Fruit fly (Drosophila melanogaster): ENCODE measurements around the gene CG6749.

Gene CG6749

dm6 chr3L:9705591-9705990 is 28.0 kb downstream of the CG6749 start:
- TF ChIP-seq fd59A (GFP tag; optimal IDR thresholded peaks at IDR 0.05) (no peak), Gug (GFP tag; IDR thresholded peaks at IDR 0.05) (no peak), Smox (GFP tag; optimal IDR thresholded peaks at IDR 0.05) (no peak), CG8119 (GFP tag; IDR thresholded peaks at IDR 0.05) (no peak), esn (GFP tag; optimal IDR thresholded peaks at IDR 0.05) (no peak), CG1621 (tag; optimal IDR thresholded peaks at IDR 0.05) (no peak), CG15336 (GFP tag; IDR thresholded peaks at IDR 0.05) (no peak), Sox15 (GFP tag; optimal IDR thresholded peaks at IDR 0.05) (no peak), CG6276 (GFP tag; optimal IDR thresholded peaks at IDR 0.05) (no peak), Met (GFP tag; optimal IDR thresholded peaks at IDR 0.05) (no peak), Blimp-1 (GFP tag; optimal IDR thresholded peaks at IDR 0.05) (no peak), svp (GFP tag) (no peak)

- no peak for TF ChIP-seq Blimp-1 (GFP tag; optimal IDR thresholded peaks at IDR 0.05)
- peak; percentile 63 for TF ChIP-seq svp (GFP tag)
- TF ChIP-seq topi (GFP tag; optimal IDR thresholded peaks at IDR 0.05), result no peak
- TF ChIP-seq net (GFP tag; optimal IDR thresholded peaks at IDR 0.05), result no peak
- TF ChIP-seq eg (GFP tag; IDR thresholded peaks at IDR 0.05), result 0 out of 3 replicates have a peak, but pooled peaks have one; percentile 28
- no peak for TF ChIP-seq CG31627 (GFP tag; optimal IDR thresholded peaks at IDR 0.05)
- TF ChIP-seq CG1621 (tag; optimal IDR thresholded peaks at IDR 0.05), result peak; percentile 85
- TF ChIP-seq esn (GFP tag; optimal IDR thresholded peaks at IDR 0.05), result peak; percentile 9
Measured at dm6 chr3L:9704162-9704748, 29.4 kb downstream of the CG6749 start, which contains the start of gene CG16711. CG16711 (plus strand) TSS chr3L:9704331.

DNA sequence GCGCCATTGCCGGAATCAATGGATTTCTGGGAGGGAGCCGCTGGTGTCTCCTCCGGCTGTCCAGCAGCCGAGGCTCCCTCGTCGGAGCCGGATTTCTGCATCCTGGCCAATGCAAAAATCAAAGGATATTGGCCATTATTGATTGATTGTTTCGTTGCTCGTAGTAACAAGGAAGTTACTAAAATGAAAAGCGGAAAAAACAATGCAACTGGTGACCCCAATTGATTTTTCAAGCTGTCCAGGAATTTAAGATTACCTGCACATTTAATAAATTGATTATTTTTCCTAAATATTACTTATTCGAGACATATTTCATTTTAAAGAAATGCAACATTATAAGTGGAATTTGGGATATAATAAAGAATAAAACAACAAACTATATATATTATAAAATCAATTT is 30.1 kb downstream of the CG6749 start, which contains the start of gene CG6761:
Gene CG6761, minus strand, starts transcription at position 101 of the 400 bp plus-strand sequence.
- TF ChIP-seq Eip75B (GFP tag; optimal IDR thresholded peaks at IDR 0.05), result no peak
- no peak for TF ChIP-seq CG10669 (GFP tag; optimal IDR thresholded peaks at IDR 0.05)
- no peak for TF ChIP-seq salr (GFP tag; optimal IDR thresholded peaks at IDR 0.05)
- TF ChIP-seq CG8319 (GFP tag; optimal IDR thresholded peaks at IDR 0.05), result no peak
- no peak for TF ChIP-seq dac (GFP tag; optimal IDR thresholded peaks at IDR 0.05)
- TF ChIP-seq cyc (GFP tag; optimal IDR thresholded peaks at IDR 0.05), result no peak
- TF ChIP-seq Eip78C (GFP tag), result no peak
- no peak for TF ChIP-seq fd85E (GFP tag; optimal IDR thresholded peaks at IDR 0.05)
- no peak for TF ChIP-seq Ets96B (tag; optimal IDR thresholded peaks at IDR 0.05)
- no peak for TF ChIP-seq Blimp-1 (GFP tag; optimal IDR thresholded peaks at IDR 0.05)
- no peak for TF ChIP-seq CG8632 (GFP tag; optimal IDR thresholded peaks at IDR 0.05)
- no peak for TF ChIP-seq lz (GFP tag; optimal IDR thresholded peaks at IDR 0.05)
- no peak for TF ChIP-seq Met (GFP tag; optimal IDR thresholded peaks at IDR 0.05)

DNA sequence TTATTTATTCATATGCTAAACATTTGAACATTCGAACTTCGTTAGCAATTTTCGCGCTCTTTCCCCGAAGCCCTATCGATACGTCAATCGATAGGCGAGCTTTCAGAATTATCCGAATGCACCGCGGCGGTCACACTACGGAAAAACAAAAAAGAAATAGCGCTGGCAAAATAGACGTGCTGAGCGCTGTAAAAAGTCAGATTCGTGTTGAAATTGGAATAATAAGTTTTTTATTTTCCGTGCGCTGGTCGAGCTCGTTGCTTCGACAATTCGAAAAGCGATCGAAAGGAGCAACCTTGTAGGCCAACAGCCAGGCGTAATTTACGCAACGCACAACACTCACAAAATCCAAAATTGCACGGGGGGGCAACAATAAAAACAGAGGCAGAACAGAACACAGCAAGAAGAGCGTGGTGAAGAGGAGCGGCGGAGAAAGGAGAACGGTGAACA is 35.4 kb downstream of the CG6749 start, which contains the start of gene Ubc4:
Gene Ubc4, plus strand, starts transcription at position 144 of the 450 bp plus-strand sequence.
- TF ChIP-seq CG6163 (GFP tag; IDR thresholded peaks at IDR 0.05) (0 out of 3 replicates have a peak, but pooled peaks have one; percentile 39), Smox (GFP tag; optimal IDR thresholded peaks at IDR 0.05) (no peak), Blimp-1 (GFP tag; optimal IDR thresholded peaks at IDR 0.05) (no peak), Sox14 (GFP tag; optimal IDR thresholded peaks at IDR 0.05) (peak; percentile 70), fd59A (GFP tag; optimal IDR thresholded peaks at IDR 0.05) (no peak), CG11902 (GFP tag; optimal IDR thresholded peaks at IDR 0.05) (no peak), Ets96B (tag; optimal IDR thresholded peaks at IDR 0.05) (peak; percentile 7), Ets21C (GFP tag; optimal IDR thresholded peaks at IDR 0.05) (no peak), CG7368 (GFP tag; optimal IDR thresholded peaks at IDR 0.05) (peak; percentile 21), CG6854 (GFP tag; optimal IDR thresholded peaks at IDR 0.05) (peak; percentile 39), CG8119 (GFP tag; IDR thresholded peaks at IDR 0.05) (peak; percentile 36; the same call in 1 of the 3 replicates), Met (GFP tag; optimal IDR thresholded peaks at IDR 0.05) (no peak), Hr4 (GFP tag; optimal IDR thresholded peaks at IDR 0.05) (no peak), lz (GFP tag; optimal IDR thresholded peaks at IDR 0.05) (peak; percentile 2), CG15336 (GFP tag; IDR thresholded peaks at IDR 0.05) (peak; percentile 31; the same call in 1 of the 2 replicates), CG31627 (GFP tag; optimal IDR thresholded peaks at IDR 0.05) (peak; percentile 14), achi (GFP tag; optimal IDR thresholded peaks at IDR 0.05) (no peak), fd85E (GFP tag; optimal IDR thresholded peaks at IDR 0.05) (no peak), CG6808 (GFP tag; optimal IDR thresholded peaks at IDR 0.05) (no peak), CG9139 (GFP tag; optimal IDR thresholded peaks at IDR 0.05) (no peak), acj6 (GFP tag; optimal IDR thresholded peaks at IDR 0.05) (no peak), Eip93F (GFP tag; optimal IDR thresholded peaks at IDR 0.05) (no peak), CG4318 (GFP tag; optimal IDR thresholded peaks at IDR 0.05) (no peak), esn (GFP tag; optimal IDR thresholded peaks at IDR 0.05) (peak; percentile 52), vri (GFP tag; optimal IDR thresholded peaks at IDR 0.05) (no peak), fkh (GFP tag; optimal IDR thresholded peaks at IDR 0.05) (no peak), CG32006 (GFP tag; optimal IDR thresholded peaks at IDR 0.05) (no peak), eg (GFP tag; IDR thresholded peaks at IDR 0.05) (no peak), CG1621 (tag; optimal IDR thresholded peaks at IDR 0.05) (peak; percentile 49), Sox15 (GFP tag; optimal IDR thresholded peaks at IDR 0.05) (no peak)
